Worm (Caenorhabditis elegans) whole organism, late embryonic: ENCODE results near the gene pcn-1.

Experiments used
- C38D4.7 ChIP-seq: fragments of 200-800 bp; sonication (Bioruptor generic); optimal IDR thresholded peaks from 2 replicates; lab custom pipeline; 2018; ENCODE audit warnings: mild to moderate bottlenecking, missing genetic modification characterization, moderate library complexity, missing compliant biosample characterization
- ama-1 ChIP-seq: fragments of 150-350 bp; optimal IDR thresholded peaks from 2 replicates; lab custom pipeline; 2014
- ceh-6 ChIP-seq: fragments of 200-800 bp; sonication (Bioruptor generic); optimal IDR thresholded peaks from 2 replicates; lab custom pipeline; 2018; ENCODE audit warnings: mild to moderate bottlenecking, missing genetic modification characterization, missing compliant biosample characterization
- dve-1 ChIP-seq: sonication (generic microtip); optimal IDR thresholded peaks from 2 replicates; lab custom pipeline; 2017; ENCODE audit warnings: antibody characterized with exemption, mild to moderate bottlenecking, missing genetic modification characterization, missing compliant biosample characterization
- ets-4 ChIP-seq: sonication (generic microtip); optimal IDR thresholded peaks from 2 replicates; lab custom pipeline; 2016; ENCODE audit warnings: missing genetic modification characterization, missing compliant biosample characterization
- fax-1 ChIP-seq: sonication (generic microtip); optimal IDR thresholded peaks from 2 replicates; lab custom pipeline; 2016; ENCODE audit warnings: missing genotype, missing genetic modification characterization, missing compliant biosample characterization
- fkh-10 ChIP-seq: fragments of 150-350 bp; optimal IDR thresholded peaks from 2 replicates; lab custom pipeline; 2014; ENCODE audit warnings: missing biosample characterization, missing genetic modification reagents, missing genetic modification characterization
- fkh-6 ChIP-seq: sonication (generic microtip); optimal IDR thresholded peaks from 2 replicates; lab custom pipeline; 2016; ENCODE audit warnings: missing genetic modification characterization, missing compliant biosample characterization
- pat-9 ChIP-seq: fragments of 200-800 bp; sonication (Bioruptor generic); optimal IDR thresholded peaks from 2 replicates; lab custom pipeline; 2018; ENCODE audit warnings: mild to moderate bottlenecking, missing genetic modification characterization, moderate library complexity, missing compliant biosample characterization
- pha-4 ChIP-seq: fragments of 150-350 bp; optimal IDR thresholded peaks from 2 replicates; lab custom pipeline; 2018; ENCODE audit warnings: missing biosample characterization, missing genetic modification reagents, missing genetic modification characterization
- ttx-3 ChIP-seq: sonication (generic microtip); optimal IDR thresholded peaks from 2 replicates; lab custom pipeline; 2016; ENCODE audit warnings: missing genetic modification reagents, missing genetic modification characterization, missing compliant biosample characterization
- unc-3 ChIP-seq, 2 experiments: fragments of 200-800 bp in 1 of 2; sonication (Bioruptor generic) in 1 of 2; sonication (generic microtip) in 1 of 2; conservative IDR thresholded peaks in 1 of 2; optimal IDR thresholded peaks in 1 of 2; 2 replicates each; pipeline versions ENCODE4 v1.3.6 to Lab custom; 2016 to 2022; ENCODE audit warnings: missing compliant biosample characterization in 2 of 2, missing genetic modification characterization in 2 of 2, missing genetic modification reagents in 1 of 2
- unc-86 ChIP-seq: sonication (generic microtip); optimal IDR thresholded peaks from 2 replicates; lab custom pipeline; 2016; ENCODE audit warnings: missing genetic modification characterization, missing compliant biosample characterization

DNA sequence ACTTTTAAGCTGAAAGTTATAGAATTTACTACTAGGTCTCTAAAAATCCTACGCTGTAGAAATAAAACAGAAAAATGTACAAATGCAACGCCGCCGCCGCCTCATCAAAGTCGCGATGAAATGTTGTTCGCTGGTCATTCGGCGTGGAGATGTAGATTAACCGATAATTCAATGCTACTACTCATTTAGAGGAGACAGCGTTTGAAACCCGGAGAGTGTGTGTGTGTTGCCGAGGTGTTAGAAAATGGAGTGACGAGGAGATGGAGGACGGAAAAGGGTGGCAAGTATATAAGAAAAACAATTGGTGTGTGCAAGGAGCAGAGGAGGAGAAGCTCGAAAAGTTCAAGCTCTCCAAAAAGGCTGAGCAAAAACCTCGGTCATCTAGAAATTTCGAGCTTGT is 3.0 kb upstream of the pcn-1 start:
- TF ChIP-seq unc-3 (GFP tag; conservative IDR thresholded peaks at IDR 0.05; lab: Robert Waterston, UW) (no peak), unc-3 (tag; optimal IDR thresholded peaks at IDR 0.05; lab: Kevin White, UChicago) (no peak), unc-86 (no peak), pat-9 (tag; lab: Kevin White, UChicago) (no peak), ttx-3 (tag; lab: Kevin White, UChicago) (no peak), ets-4 (no peak), dve-1 (no peak), fax-1 (no peak), ceh-6 (GFP tag; lab: Kevin White, UChicago) (no peak), C38D4.7 (no peak), fkh-10 (GFP tag; lab: Kevin White, UChicago) (no peak), ama-1 (lab: Kevin White, UChicago) (no peak), pha-4 (tag; lab: Kevin White, UChicago) (no peak), fkh-6 (no peak)
